Worm (Caenorhabditis elegans): ENCODE measurements around the gene W02B12.11.

Gene W02B12.11

DNA sequence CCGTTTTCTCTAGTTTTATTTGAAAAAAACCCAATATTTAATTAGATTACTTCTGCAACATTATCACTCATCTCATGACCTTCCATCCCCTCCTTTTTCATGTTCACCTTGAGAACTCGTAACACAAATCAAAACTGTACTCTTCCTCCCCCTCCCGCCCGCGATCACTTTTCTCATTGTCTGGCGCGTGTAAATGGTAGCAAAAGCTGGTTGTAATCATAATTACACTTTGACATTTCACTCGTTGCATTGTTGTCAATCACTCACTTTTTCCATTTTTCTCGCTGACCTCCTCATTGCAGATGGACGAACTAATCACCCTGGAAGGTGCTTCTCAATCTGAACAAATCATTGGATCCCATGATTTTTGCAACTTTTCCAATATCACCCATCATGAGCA, 36.7 kb downstream of the W02B12.11 start, which contains the start of gene npr-41:
npr-41 (plus strand) TSS at position 301 of the 400 bp plus-strand sequence.
- TF ChIP-seq W03F9.2 (tag; optimal IDR thresholded peaks at IDR 0.05): no peak
- TF ChIP-seq dao-5 (tag; optimal IDR thresholded peaks at IDR 0.05): no peak

DNA sequence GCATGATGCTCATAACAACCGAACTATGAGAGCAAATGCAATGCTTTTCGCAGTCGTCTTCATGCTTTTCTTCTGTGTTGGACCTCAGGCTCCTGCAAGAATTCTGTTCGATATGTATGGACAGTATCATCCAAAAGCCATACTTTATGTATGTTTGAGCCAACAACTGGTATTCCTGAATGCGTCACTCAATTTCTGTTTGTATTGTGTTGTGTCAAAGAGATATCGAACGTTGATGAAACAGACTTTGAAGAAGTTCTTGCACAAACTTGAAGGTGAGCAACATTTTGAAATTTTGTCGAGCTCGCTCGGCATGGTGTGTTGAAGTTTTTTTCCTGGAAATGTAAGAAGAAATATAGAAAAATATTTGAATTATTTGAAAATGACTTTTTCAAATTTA, 39.3 kb downstream of the W02B12.11 start:
- TF ChIP-seq W03F9.2 (tag; optimal IDR thresholded peaks at IDR 0.05): no peak
- TF ChIP-seq dao-5 (tag; optimal IDR thresholded peaks at IDR 0.05): no peak
- TF ChIP-seq him-1 (tag; optimal IDR thresholded peaks at IDR 0.05): no peak

DNA sequence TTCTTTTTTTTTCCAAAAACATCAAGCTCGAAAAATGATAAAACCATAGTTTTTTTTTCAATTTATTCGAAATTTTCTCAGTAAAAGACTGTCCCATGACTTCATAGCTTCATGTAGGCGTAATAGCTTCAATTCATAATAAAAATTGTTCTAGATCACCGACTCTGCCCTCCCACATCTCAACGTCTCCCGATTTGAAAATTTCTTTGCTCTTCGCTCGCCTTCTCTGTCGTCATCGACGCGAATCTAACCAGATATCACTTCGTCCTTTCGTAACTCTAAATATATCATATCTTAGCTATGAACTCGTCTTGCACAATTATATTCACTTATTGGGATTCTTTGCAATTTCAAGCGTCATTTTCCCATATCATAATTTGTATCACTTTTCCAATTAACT, 41.1 kb downstream of the W02B12.11 start, which contains the start of gene srh-44:
srh-44 (plus strand) TSS at position 301 of the 400 bp plus-strand sequence.
- TF ChIP-seq W03F9.2 (tag; optimal IDR thresholded peaks at IDR 0.05): no peak
- TF ChIP-seq dao-5 (tag; optimal IDR thresholded peaks at IDR 0.05): no peak
- no peak for TF ChIP-seq him-1 (tag; optimal IDR thresholded peaks at IDR 0.05)

DNA sequence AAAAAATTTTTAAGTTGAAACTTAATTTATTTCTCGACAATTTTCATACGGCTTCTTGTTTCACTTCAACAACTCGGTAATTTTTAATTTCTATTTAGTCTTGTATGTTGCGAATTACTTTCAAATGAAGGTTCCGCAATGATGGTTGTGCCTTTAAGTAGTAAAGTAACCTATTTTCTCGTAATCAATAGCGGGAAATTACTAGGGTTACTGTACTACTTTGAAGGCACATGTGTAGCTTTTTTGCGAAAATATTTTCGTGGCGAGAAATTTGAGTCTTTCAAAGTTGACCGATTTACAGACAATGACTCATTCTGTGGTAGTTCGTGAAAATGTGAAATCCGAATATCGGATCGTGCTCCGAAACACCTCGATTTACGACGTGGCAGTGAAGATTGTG, 44.5 kb downstream of the W02B12.11 start, which contains the start of gene B0334.10:
B0334.10 (plus strand) TSS at position 301 of the 400 bp plus-strand sequence.
- TF ChIP-seq him-1 (tag; optimal IDR thresholded peaks at IDR 0.05) (no peak), W03F9.2 (tag; optimal IDR thresholded peaks at IDR 0.05) (no peak), dao-5 (tag; optimal IDR thresholded peaks at IDR 0.05) (no peak)

DNA sequence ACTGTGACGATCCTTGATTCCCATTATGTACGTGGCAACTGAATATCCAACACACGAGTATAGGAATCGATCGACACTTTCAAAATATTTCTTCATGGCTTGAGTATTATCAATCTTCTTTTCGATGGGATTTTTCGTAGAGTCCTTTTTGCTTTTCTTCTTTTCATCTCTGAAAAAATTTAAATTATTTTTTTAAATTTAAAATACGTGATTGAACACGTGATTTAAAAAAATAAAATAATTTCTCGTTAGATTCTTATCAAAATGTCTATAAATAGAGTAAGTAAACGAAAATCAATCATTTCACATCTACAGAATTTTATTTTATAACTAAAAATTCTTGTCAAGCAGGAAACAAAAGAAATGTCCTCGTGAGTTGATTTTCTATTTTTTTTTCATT, 47.6 kb downstream of the W02B12.11 start, which contains the start of gene Y62F5A.10:
Y62F5A.10 (plus strand) TSS at position 301 of the 400 bp plus-strand sequence.
- no peak for TF ChIP-seq W03F9.2 (tag; optimal IDR thresholded peaks at IDR 0.05)
- no peak for TF ChIP-seq him-1 (tag; optimal IDR thresholded peaks at IDR 0.05)
- TF ChIP-seq dao-5 (tag; optimal IDR thresholded peaks at IDR 0.05): no peak

Measured in whole organism, L4/young adult.